Worm (Caenorhabditis elegans) whole organism, young adult: Measurements from ENCODE around the gene metl-6.

Experiments used
- Y67H2A.10 ChIP-seq: fragments of 200-800 bp; sonication (Bioruptor generic); conservative IDR thresholded peaks from 2 replicates; pipeline ENCODE4 v1.3.6; 2022; ENCODE audit warnings: missing genetic modification reagents, missing genetic modification characterization, missing compliant biosample characterization
- ama-1 ChIP-seq, 3 experiments: fragments of 150-350 bp in 1 of 3; sonication (generic microtip) in 2 of 3; optimal IDR thresholded peaks; 2 replicates each; lab custom pipeline; 2014 to 2018; ENCODE audit warnings: missing biosample characterization in 2 of 3, missing genetic modification characterization in 2 of 3, missing genetic modification reagents in 2 of 3
- lsl-1 ChIP-seq: fragments of 200-800 bp; sonication (Bioruptor generic); optimal IDR thresholded peaks from 2 replicates; lab custom pipeline; 2018; ENCODE audit warnings: mild to moderate bottlenecking, missing genetic modification characterization, moderate library complexity, missing compliant biosample characterization
- nhr-80 ChIP-seq: sonication (generic microtip); optimal IDR thresholded peaks from 2 replicates; lab custom pipeline; 2016; ENCODE audit warnings: missing genetic modification characterization, missing compliant biosample characterization
- sea-2 ChIP-seq: fragments of 200-800 bp; sonication (Bioruptor generic); IDR thresholded peaks from 2 replicates; pipeline ENCODE4 v1.3.6; 2022; ENCODE audit warnings: missing genetic modification characterization, missing compliant biosample characterization

ce11 chrIII:3921646-3922328, at the start of gene metl-6, which contains the start of gene nit-1:
- no peak for TF ChIP-seq sea-2 (GFP tag; lab: Robert Waterston, UW)
- no peak for TF ChIP-seq nhr-80 (tag; lab: Kevin White, UChicago)
- TF ChIP-seq lsl-1 (GFP tag; lab: Kevin White, UChicago): no peak
- TF ChIP-seq ama-1 (optimal IDR thresholded peaks at IDR 0.05; lab: Kevin White, UChicago): no peak
- TF ChIP-seq ama-1 (GFP tag; optimal IDR thresholded peaks at IDR 0.05; lab: Kevin White, UChicago): no peak
- TF ChIP-seq Y67H2A.10 (GFP tag; lab: Robert Waterston, UW): no peak
